Worm (Caenorhabditis elegans) whole organism, L2 larva: ENCODE results near the gene Y51A2B.16.

ENCODE experiments used
- C34F6.9 ChIP-seq: fragments of 150-350 bp; optimal IDR thresholded peaks from 2 replicates; lab custom pipeline; 2014; ENCODE audit warnings: missing biosample characterization, missing genetic modification characterization
- F13H6.1 ChIP-seq: sonication (generic microtip); optimal IDR thresholded peaks from 2 replicates; lab custom pipeline; 2016; ENCODE audit warnings: missing genetic modification characterization, missing compliant biosample characterization
- R02D3.7 ChIP-seq: fragments of 150-350 bp; optimal IDR thresholded peaks from 2 replicates; lab custom pipeline; 2014; ENCODE audit warnings: missing biosample characterization, missing genetic modification characterization
- Y55F3AM.14 ChIP-seq: fragments of 200-800 bp; sonication (Bioruptor generic); optimal IDR thresholded peaks from 2 replicates; lab custom pipeline; 2018; ENCODE audit warnings: mild to moderate bottlenecking, missing genetic modification characterization, missing compliant biosample characterization
- ZK546.5 ChIP-seq: sonication (generic microtip); optimal IDR thresholded peaks from 2 replicates; lab custom pipeline; 2017; ENCODE audit warnings: missing biosample characterization, missing genetic modification characterization
- ama-1 ChIP-seq: fragments of 150-350 bp; optimal IDR thresholded peaks from 2 replicates; lab custom pipeline; 2018; ENCODE audit warnings: inconsistent platforms
- blmp-1 ChIP-seq: sonication (generic microtip); optimal IDR thresholded peaks from 2 replicates; lab custom pipeline; 2017; ENCODE audit warnings: missing genetic modification characterization, mild to moderate bottlenecking, missing compliant biosample characterization, antibody characterized with exemption, moderate library complexity; ENCODE audit not compliant: insufficient read depth
- crh-2 ChIP-seq: sonication (generic microtip); optimal IDR thresholded peaks from 2 replicates; lab custom pipeline; 2017; ENCODE audit warnings: missing biosample characterization, missing genetic modification characterization
- dmd-4 ChIP-seq: sonication (generic microtip); optimal IDR thresholded peaks from 2 replicates; lab custom pipeline; 2017; ENCODE audit warnings: missing biosample characterization, missing genetic modification characterization
- mbf-1 ChIP-seq: sonication (generic microtip); optimal IDR thresholded peaks from 2 replicates; lab custom pipeline; 2017; ENCODE audit warnings: missing biosample characterization, missing genetic modification characterization
- nhr-12 ChIP-seq: fragments of 150-350 bp; optimal IDR thresholded peaks from 2 replicates; lab custom pipeline; 2014; ENCODE audit warnings: missing biosample characterization, missing genetic modification characterization
- nhr-23 ChIP-seq: fragments of 150-350 bp; optimal IDR thresholded peaks from 2 replicates; lab custom pipeline; 2014; ENCODE audit warnings: missing biosample characterization, missing genetic modification reagents, missing genetic modification characterization
- skn-1 ChIP-seq: sonication (generic microtip); optimal IDR thresholded peaks from 2 replicates; lab custom pipeline; 2017; ENCODE audit warnings: missing biosample characterization, missing genetic modification characterization
- sma-9 ChIP-seq, 2 experiments: fragments of 150-350 bp in 1 of 2; sonication (generic microtip) in 1 of 2; optimal IDR thresholded peaks; 2 replicates each; lab custom pipeline; 2014 to 2016; ENCODE audit warnings: missing genetic modification characterization in 2 of 2, mild to moderate bottlenecking in 1 of 2, missing biosample characterization in 1 of 2, missing compliant biosample characterization in 1 of 2, missing genetic modification reagents in 1 of 2, moderate library complexity in 1 of 2
- ztf-4 ChIP-seq: fragments of 150-350 bp; optimal IDR thresholded peaks from 2 replicates; lab custom pipeline; 2014; ENCODE audit warnings: missing biosample characterization, missing genetic modification characterization

Y51A2B.16 gene

ce11 chrV:18350046-18350445, 47.7 kb downstream of the Y51A2B.16 start, which contains the start of gene C08E8.3:
C08E8.3 (plus strand) TSS chrV:18350129.
- no peak for TF ChIP-seq Y55F3AM.14 (GFP tag; lab: Kevin White, UChicago)
- no peak for TF ChIP-seq nhr-12
- TF ChIP-seq ztf-4 (tag; lab: Kevin White, UChicago), result no peak
- no peak for TF ChIP-seq blmp-1 (tag; lab: Kevin White, UChicago)
- no peak for TF ChIP-seq mbf-1 (tag; lab: Kevin White, UChicago)
- TF ChIP-seq F13H6.1 (tag; lab: Kevin White, UChicago), result no peak
- TF ChIP-seq C34F6.9, result no peak
- no peak for TF ChIP-seq sma-9 (GFP tag; optimal IDR thresholded peaks at IDR 0.05; lab: Kevin White, UChicago)
- TF ChIP-seq sma-9 (tag; optimal IDR thresholded peaks at IDR 0.05; lab: Kevin White, UChicago), result no peak
- TF ChIP-seq ama-1 (lab: Kevin White, UChicago), result no peak
- no peak for TF ChIP-seq skn-1 (tag; lab: Kevin White, UChicago)
- no peak for TF ChIP-seq nhr-23 (tag; lab: Kevin White, UChicago)
- TF ChIP-seq crh-2 (tag; lab: Kevin White, UChicago), result no peak
- TF ChIP-seq ZK546.5 (tag; lab: Kevin White, UChicago), result no peak
- TF ChIP-seq dmd-4 (tag; lab: Kevin White, UChicago), result no peak
- no peak for TF ChIP-seq R02D3.7
- TF ChIP-seq, all 48 proteins: peak for 0
